Worm (Caenorhabditis elegans) whole organism, early embryonic: ENCODE results near the gene F17C11.12.

Experiments used
- B0310.2 ChIP-seq: sonication (generic microtip); optimal IDR thresholded peaks from 2 replicates; lab custom pipeline; 2016; ENCODE audit warnings: mild to moderate bottlenecking, missing genetic modification characterization, missing compliant biosample characterization
- ama-1 ChIP-seq: fragments of 150-350 bp; optimal IDR thresholded peaks from 2 replicates; lab custom pipeline; 2014
- ceh-13 ChIP-seq: fragments of 200-800 bp; sonication (Bioruptor generic); optimal IDR thresholded peaks from 2 replicates; lab custom pipeline; 2018; ENCODE audit warnings: mild to moderate bottlenecking, missing genetic modification characterization, missing compliant biosample characterization
- ets-7 ChIP-seq: sonication (generic microtip); optimal IDR thresholded peaks from 2 replicates; lab custom pipeline; 2016; ENCODE audit warnings: missing genotype, missing genetic modification characterization, missing compliant biosample characterization
- hmbx-1 ChIP-seq: sonication (generic microtip); optimal IDR thresholded peaks from 2 replicates; lab custom pipeline; 2016; ENCODE audit warnings: mild to moderate bottlenecking, missing genetic modification characterization, missing compliant biosample characterization
- hmg-4 ChIP-seq: fragments of 200-800 bp; sonication (Bioruptor generic); optimal IDR thresholded peaks from 2 replicates; lab custom pipeline; 2018; ENCODE audit warnings: mild to moderate bottlenecking, missing genetic modification characterization, missing compliant biosample characterization
- pes-1 ChIP-seq: fragments of 200-800 bp; sonication (Bioruptor generic); IDR thresholded peaks from 2 replicates; pipeline ENCODE4 v1.3.6; 2022; ENCODE audit warnings: missing genetic modification reagents, missing genetic modification characterization, missing compliant biosample characterization
- sea-1 ChIP-seq: fragments of 200-800 bp; sonication (Bioruptor generic); conservative IDR thresholded peaks from 2 replicates; pipeline ENCODE4 v1.3.6; 2022; ENCODE audit warnings: missing genetic modification characterization, missing compliant biosample characterization
- tbx-11 ChIP-seq: fragments of 200-800 bp; sonication (Bioruptor generic); IDR thresholded peaks from 2 replicates; pipeline ENCODE4 v1.3.6; 2022; ENCODE audit warnings: missing genetic modification characterization, missing compliant biosample characterization
- tbx-37 ChIP-seq: fragments of 200-800 bp; sonication (Bioruptor generic); conservative IDR thresholded peaks from 2 replicates; pipeline ENCODE4 v1.3.6; 2022; ENCODE audit warnings: missing genetic modification reagents, missing genetic modification characterization, missing compliant biosample characterization
- tra-4 ChIP-seq: sonication (generic microtip); optimal IDR thresholded peaks from 2 replicates; lab custom pipeline; 2017; ENCODE audit warnings: missing genetic modification characterization, missing compliant biosample characterization

- TF ChIP-seq tbx-37 (no peak), pes-1 (GFP tag; lab: Robert Waterston, UW) (no peak), ceh-13 (GFP tag; lab: Kevin White, UChicago) (no peak), hmbx-1 (tag; lab: Kevin White, UChicago) (no peak), ama-1 (lab: Kevin White, UChicago) (no peak), tbx-11 (GFP tag; lab: Robert Waterston, UW) (no peak), hmg-4 (GFP tag; lab: Kevin White, UChicago) (no peak), tra-4 (tag; lab: Kevin White, UChicago) (no peak), ets-7 (no peak), sea-1 (GFP tag; lab: Robert Waterston, UW) (no peak), B0310.2 (tag; lab: Kevin White, UChicago) (no peak)
Observed at ce11 chrV:10909071-10909470, 27.6 kb downstream of the F17C11.12 start, which contains the start of gene zzz-1.
